Worm (Caenorhabditis elegans) whole organism, late embryonic: ENCODE measurements around the gene K06A4.6.

Experiments
- C08G9.2 ChIP-seq: sonication (generic microtip); optimal IDR thresholded peaks from 2 replicates; lab custom pipeline; 2016; ENCODE audit warnings: mild to moderate bottlenecking, missing genetic modification characterization, moderate library complexity, missing compliant biosample characterization
- K02D7.2 ChIP-seq: sonication (generic microtip); optimal IDR thresholded peaks from 2 replicates; lab custom pipeline; 2017; ENCODE audit warnings: mild to moderate bottlenecking, missing genetic modification characterization, missing compliant biosample characterization
- T23F11.4 ChIP-seq: fragments of 200-800 bp; sonication (Bioruptor generic); optimal IDR thresholded peaks from 2 replicates; lab custom pipeline; 2018; ENCODE audit warnings: mild to moderate bottlenecking, missing genetic modification characterization, missing compliant biosample characterization
- Y22D7AL.16 ChIP-seq: sonication (generic microtip); optimal IDR thresholded peaks from 2 replicates; lab custom pipeline; 2016; ENCODE audit warnings: missing genetic modification characterization, missing compliant biosample characterization
- ahr-1 ChIP-seq: sonication (generic microtip); optimal IDR thresholded peaks from 2 replicates; lab custom pipeline; 2016; ENCODE audit warnings: missing genetic modification characterization, missing compliant biosample characterization
- ama-1 ChIP-seq: fragments of 150-350 bp; optimal IDR thresholded peaks from 2 replicates; lab custom pipeline; 2014
- ceh-19 ChIP-seq: fragments of 200-800 bp; sonication (Bioruptor generic); optimal IDR thresholded peaks from 2 replicates; lab custom pipeline; 2018; ENCODE audit warnings: mild to moderate bottlenecking, missing genetic modification characterization, missing compliant biosample characterization
- ceh-2 ChIP-seq: sonication (generic microtip); optimal IDR thresholded peaks from 2 replicates; lab custom pipeline; 2016; ENCODE audit warnings: missing genotype, missing genetic modification characterization, missing compliant biosample characterization
- ceh-24 ChIP-seq: sonication (generic microtip); optimal IDR thresholded peaks from 2 replicates; lab custom pipeline; 2016; ENCODE audit warnings: mild to moderate bottlenecking, missing genetic modification characterization, missing compliant biosample characterization
- ceh-30 ChIP-seq: fragments of 150-350 bp; optimal IDR thresholded peaks from 2 replicates; lab custom pipeline; 2014; ENCODE audit warnings: missing biosample characterization, missing genetic modification characterization
- ceh-34 ChIP-seq: sonication (generic microtip); optimal IDR thresholded peaks from 2 replicates; lab custom pipeline; 2016; ENCODE audit warnings: mild to moderate bottlenecking, missing genetic modification characterization, missing compliant biosample characterization
- ceh-48 ChIP-seq: sonication (generic microtip); optimal IDR thresholded peaks from 2 replicates; lab custom pipeline; 2016; ENCODE audit warnings: missing genetic modification characterization, inconsistent platforms, missing compliant biosample characterization
- ceh-6 ChIP-seq: fragments of 200-800 bp; sonication (Bioruptor generic); optimal IDR thresholded peaks from 2 replicates; lab custom pipeline; 2018; ENCODE audit warnings: mild to moderate bottlenecking, missing genetic modification characterization, missing compliant biosample characterization
- dve-1 ChIP-seq: sonication (generic microtip); optimal IDR thresholded peaks from 2 replicates; lab custom pipeline; 2017; ENCODE audit warnings: antibody characterized with exemption, mild to moderate bottlenecking, missing genetic modification characterization, missing compliant biosample characterization
- elt-2 ChIP-seq: sonication (generic microtip); optimal IDR thresholded peaks from 2 replicates; lab custom pipeline; 2016; ENCODE audit warnings: missing genetic modification reagents, missing genetic modification characterization, missing compliant biosample characterization
- elt-4 ChIP-seq: sonication (generic microtip); optimal IDR thresholded peaks from 2 replicates; lab custom pipeline; 2016; ENCODE audit warnings: missing genetic modification characterization, missing compliant biosample characterization
- ets-4 ChIP-seq: sonication (generic microtip); optimal IDR thresholded peaks from 2 replicates; lab custom pipeline; 2016; ENCODE audit warnings: missing genetic modification characterization, missing compliant biosample characterization
- eyg-1 ChIP-seq: sonication (generic microtip); optimal IDR thresholded peaks from 2 replicates; lab custom pipeline; 2016; ENCODE audit warnings: missing genotype, missing genetic modification characterization, missing compliant biosample characterization
- fax-1 ChIP-seq: sonication (generic microtip); optimal IDR thresholded peaks from 2 replicates; lab custom pipeline; 2016; ENCODE audit warnings: missing genotype, missing genetic modification characterization, missing compliant biosample characterization
- fkh-10 ChIP-seq: fragments of 150-350 bp; optimal IDR thresholded peaks from 2 replicates; lab custom pipeline; 2014; ENCODE audit warnings: missing biosample characterization, missing genetic modification reagents, missing genetic modification characterization
- hlh-13 ChIP-seq: fragments of 200-800 bp; sonication (Bioruptor generic); optimal IDR thresholded peaks from 2 replicates; lab custom pipeline; 2018; ENCODE audit warnings: mild to moderate bottlenecking, missing genetic modification characterization, missing compliant biosample characterization
- hlh-15 ChIP-seq: sonication (generic microtip); optimal IDR thresholded peaks from 2 replicates; lab custom pipeline; 2016; ENCODE audit warnings: missing genetic modification characterization, missing compliant biosample characterization
- hlh-30 ChIP-seq: sonication (generic microtip); optimal IDR thresholded peaks from 2 replicates; lab custom pipeline; 2017; ENCODE audit warnings: antibody characterized with exemption, missing genetic modification characterization, missing compliant biosample characterization; ENCODE audit not compliant: insufficient read depth
- hlh-6 ChIP-seq: sonication (generic microtip); optimal IDR thresholded peaks from 2 replicates; lab custom pipeline; 2016; ENCODE audit warnings: missing genotype, missing genetic modification characterization, missing compliant biosample characterization
- lim-6 ChIP-seq: sonication (generic microtip); optimal IDR thresholded peaks from 2 replicates; lab custom pipeline; 2016; ENCODE audit warnings: missing genetic modification characterization, missing compliant biosample characterization
- lin-11 ChIP-seq: fragments of 200-800 bp; sonication (Bioruptor generic); optimal IDR thresholded peaks from 2 replicates; lab custom pipeline; 2018; ENCODE audit warnings: mild to moderate bottlenecking, missing genetic modification characterization, missing compliant biosample characterization
- madf-2 ChIP-seq: sonication (generic microtip); optimal IDR thresholded peaks from 2 replicates; lab custom pipeline; 2017; ENCODE audit warnings: missing genetic modification characterization, missing compliant biosample characterization
- nfya-1 ChIP-seq: sonication (generic microtip); optimal IDR thresholded peaks from 2 replicates; lab custom pipeline; 2017; ENCODE audit warnings: missing genetic modification characterization, mild to moderate bottlenecking, missing compliant biosample characterization, antibody characterized with exemption, moderate library complexity
- nhr-11 ChIP-seq: fragments of 150-350 bp; optimal IDR thresholded peaks from 2 replicates; lab custom pipeline; 2014; ENCODE audit warnings: missing biosample characterization, missing genetic modification characterization
- nhr-232 ChIP-seq: sonication (generic microtip); optimal IDR thresholded peaks from 2 replicates; lab custom pipeline; 2016; ENCODE audit warnings: missing genetic modification characterization, missing compliant biosample characterization
- npax-4 ChIP-seq: sonication (generic microtip); optimal IDR thresholded peaks from 2 replicates; lab custom pipeline; 2016; ENCODE audit warnings: missing genetic modification characterization, missing compliant biosample characterization
- odd-2 ChIP-seq: sonication (generic microtip); optimal IDR thresholded peaks from 2 replicates; lab custom pipeline; 2017; ENCODE audit warnings: antibody characterized with exemption, mild to moderate bottlenecking, missing genetic modification characterization, missing compliant biosample characterization
- pat-9 ChIP-seq: fragments of 200-800 bp; sonication (Bioruptor generic); optimal IDR thresholded peaks from 2 replicates; lab custom pipeline; 2018; ENCODE audit warnings: mild to moderate bottlenecking, missing genetic modification characterization, moderate library complexity, missing compliant biosample characterization
- pax-1 ChIP-seq: fragments of 150-350 bp; optimal IDR thresholded peaks from 2 replicates; lab custom pipeline; 2014; ENCODE audit warnings: missing biosample characterization, missing genetic modification characterization
- pha-4 ChIP-seq: fragments of 150-350 bp; optimal IDR thresholded peaks from 2 replicates; lab custom pipeline; 2018; ENCODE audit warnings: missing biosample characterization, missing genetic modification reagents, missing genetic modification characterization
- pqm-1 ChIP-seq: sonication (generic microtip); optimal IDR thresholded peaks from 2 replicates; lab custom pipeline; 2016; ENCODE audit warnings: missing genetic modification characterization, missing compliant biosample characterization
- pros-1 ChIP-seq: fragments of 150-350 bp; optimal IDR thresholded peaks from 2 replicates; lab custom pipeline; 2014; ENCODE audit warnings: missing biosample characterization, missing genetic modification reagents, missing genetic modification characterization
- ref-2 ChIP-seq: sonication (generic microtip); optimal IDR thresholded peaks from 2 replicates; lab custom pipeline; 2016; ENCODE audit warnings: missing genetic modification characterization, missing compliant biosample characterization
- rnt-1 ChIP-seq: sonication (generic microtip); optimal IDR thresholded peaks from 2 replicates; lab custom pipeline; 2016; ENCODE audit warnings: missing genetic modification characterization, missing compliant biosample characterization
- tbx-7 ChIP-seq: sonication (generic microtip); optimal IDR thresholded peaks from 2 replicates; lab custom pipeline; 2016; ENCODE audit warnings: missing genotype, missing genetic modification characterization, missing compliant biosample characterization
- ttx-3 ChIP-seq: sonication (generic microtip); optimal IDR thresholded peaks from 2 replicates; lab custom pipeline; 2016; ENCODE audit warnings: missing genetic modification reagents, missing genetic modification characterization, missing compliant biosample characterization
- unc-3 ChIP-seq, 2 experiments: fragments of 200-800 bp in 1 of 2; sonication (Bioruptor generic) in 1 of 2; sonication (generic microtip) in 1 of 2; conservative IDR thresholded peaks in 1 of 2; optimal IDR thresholded peaks in 1 of 2; 2 replicates each; pipeline versions ENCODE4 v1.3.6 to Lab custom; 2016 to 2022; ENCODE audit warnings: missing compliant biosample characterization in 2 of 2, missing genetic modification characterization in 2 of 2, missing genetic modification reagents in 1 of 2
- unc-55 ChIP-seq: sonication (generic microtip); optimal IDR thresholded peaks from 2 replicates; lab custom pipeline; 2017; ENCODE audit warnings: missing biosample characterization, missing genetic modification reagents, missing genetic modification characterization
- zip-5 ChIP-seq: sonication (generic microtip); optimal IDR thresholded peaks from 2 replicates; lab custom pipeline; 2016; ENCODE audit warnings: missing genetic modification characterization, missing compliant biosample characterization

K06A4.6 gene

DNA sequence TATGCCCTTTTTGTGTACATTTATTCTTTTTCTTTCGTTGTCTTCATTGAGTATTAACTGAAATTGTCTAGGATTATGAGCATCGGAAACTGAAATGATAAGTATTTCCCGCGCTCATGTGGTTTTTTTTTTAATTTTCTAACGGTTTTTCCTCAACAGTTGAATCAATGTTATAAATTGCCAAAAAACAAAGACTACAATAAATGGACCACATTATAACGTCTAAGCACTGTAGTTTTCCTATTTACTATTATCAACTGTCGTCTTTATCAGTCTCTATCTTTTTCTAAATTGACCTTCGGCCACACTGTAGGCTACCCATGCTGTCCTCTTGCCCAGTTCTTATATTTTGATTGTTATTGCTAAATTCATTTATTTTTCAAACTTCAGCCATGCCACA, 27.3 kb upstream of the K06A4.6 start, which contains the start of gene acs-14:
Gene acs-14 (plus strand): TSS at position 391 of the 400 bp plus-strand sequence.
- TF ChIP-seq elt-2 (tag; lab: Kevin White, UChicago): peak; percentile 40
- no peak for TF ChIP-seq C08G9.2 (tag; lab: Kevin White, UChicago)

DNA sequence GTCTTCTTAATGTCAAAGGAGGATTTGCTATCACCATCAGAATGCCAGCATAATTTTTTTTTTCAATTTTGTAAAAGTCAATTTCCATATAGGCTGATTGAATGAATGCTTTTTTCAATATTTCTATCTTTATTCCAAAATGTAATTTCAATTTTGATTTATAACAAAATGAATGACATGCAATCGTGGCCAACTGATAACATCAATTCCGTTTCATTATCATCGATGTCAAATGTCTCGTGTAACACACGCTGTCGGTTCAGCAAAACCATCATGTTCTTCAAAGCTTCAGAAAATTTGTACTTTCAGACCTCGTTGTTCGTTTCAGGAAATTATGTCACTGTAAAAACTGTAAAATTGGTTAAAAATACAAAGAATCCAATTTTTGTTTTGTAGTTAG, 26.5 kb upstream of the K06A4.6 start:
- TF ChIP-seq elt-2 (tag; lab: Kevin White, UChicago) (peak; percentile 1), lin-11 (no peak)

- no peak for TF ChIP-seq eyg-1 (tag; lab: Kevin White, UChicago)
Measured at ce11 chrV:9504474-9504960, 24.1 kb upstream of the K06A4.6 start, which contains the start of gene haao-1. haao-1 (plus strand) TSS chrV:9504910.

- TF ChIP-seq elt-4 (no peak), ahr-1 (peak; percentile 49), odd-2 (peak; percentile 39), hlh-13 (GFP tag; lab: Kevin White, UChicago) (peak; percentile 90), ref-2 (tag; lab: Kevin White, UChicago) (peak; percentile 78), ceh-34 (tag; lab: Kevin White, UChicago) (peak; percentile 92), lim-6 (tag; lab: Kevin White, UChicago) (no peak), pqm-1 (tag; lab: Kevin White, UChicago) (peak; percentile 45), pat-9 (peak; percentile 90), rnt-1 (peak; percentile 66), pros-1 (peak; percentile 15), T23F11.4 (GFP tag; lab: Kevin White, UChicago) (peak; percentile 90), madf-2 (tag; lab: Kevin White, UChicago) (peak; percentile 81), lin-11 (peak; percentile 81), ttx-3 (tag; lab: Kevin White, UChicago) (peak; percentile 87), ceh-30 (no peak), fax-1 (tag; lab: Kevin White, UChicago) (peak; percentile 72), hlh-6 (tag; lab: Kevin White, UChicago) (peak; percentile 94), pha-4 (no peak), eyg-1 (tag; lab: Kevin White, UChicago) (peak; percentile 88), ceh-19 (GFP tag; lab: Kevin White, UChicago) (peak; percentile 90), ceh-6 (peak; percentile 93), unc-55 (GFP tag; lab: Kevin White, UChicago) (no peak), zip-5 (peak; percentile 47), tbx-7 (tag; lab: Kevin White, UChicago) (peak; percentile 41), nhr-232 (tag; lab: Kevin White, UChicago) (peak; percentile 82), K02D7.2 (peak; percentile 85), ceh-24 (peak; percentile 62), ceh-48 (peak; percentile 78), pax-1 (tag; lab: Kevin White, UChicago) (no peak), hlh-15 (tag; lab: Kevin White, UChicago) (peak; percentile 65), dve-1 (peak; percentile 56), nfya-1 (tag; lab: Kevin White, UChicago) (peak; percentile 59), ceh-2 (peak; percentile 77), unc-3 (GFP tag; conservative IDR thresholded peaks at IDR 0.05; lab: Robert Waterston, UW) (peak; percentile 87), unc-3 (tag; optimal IDR thresholded peaks at IDR 0.05; lab: Kevin White, UChicago) (peak; percentile 86), fkh-10 (GFP tag; lab: Kevin White, UChicago) (peak; percentile 62), elt-2 (tag; lab: Kevin White, UChicago) (peak; percentile 91), nhr-11 (tag; lab: Kevin White, UChicago) (no peak), ama-1 (lab: Kevin White, UChicago) (no peak), npax-4 (tag; lab: Kevin White, UChicago) (peak; percentile 76), ets-4 (tag; lab: Kevin White, UChicago) (peak; percentile 8), Y22D7AL.16 (peak; percentile 76), hlh-30 (no peak)
Measured at ce11 chrV:9503152-9503817, 22.8 kb upstream of the K06A4.6 start.
